Worm (Caenorhabditis elegans): Measurements from ENCODE around the gene C15H9.5.

C15H9.5 gene

DNA sequence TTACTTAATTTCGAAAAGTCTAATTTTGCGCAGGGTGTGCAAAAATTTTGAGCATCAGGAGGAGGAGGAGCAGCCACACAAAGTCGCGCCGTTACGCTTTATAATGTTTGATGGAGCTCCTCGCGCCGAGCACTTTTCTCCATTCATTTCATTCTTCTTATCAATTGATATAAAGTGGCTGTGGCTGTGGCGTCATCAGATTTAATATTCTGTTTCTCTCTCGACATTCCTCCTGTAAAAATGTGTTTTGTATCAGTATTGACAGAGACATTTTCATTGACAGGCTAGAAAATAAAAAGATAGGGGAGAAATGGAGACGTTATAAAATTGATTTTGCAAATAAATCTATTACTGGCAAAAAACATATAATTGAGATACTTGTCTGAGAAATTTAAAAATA lies 36.2 kb downstream of the C15H9.5 start:
- no peak for TF ChIP-seq blmp-1 (tag; optimal IDR thresholded peaks at IDR 0.05)
- no peak for TF ChIP-seq nhr-76 (tag; optimal IDR thresholded peaks at IDR 0.05)
- TF ChIP-seq lsy-2 (tag; optimal IDR thresholded peaks at IDR 0.05) = no peak
- no peak for TF ChIP-seq hlh-1 (tag; optimal IDR thresholded peaks at IDR 0.05)
- TF ChIP-seq pha-4 (tag; optimal IDR thresholded peaks at IDR 0.05) = no peak
- TF ChIP-seq flh-1 (GFP tag; optimal IDR thresholded peaks at IDR 0.05) = no peak
- no peak for TF ChIP-seq ham-2 (GFP tag; optimal IDR thresholded peaks at IDR 0.05)
- no peak for TF ChIP-seq drap-1 (GFP tag; optimal IDR thresholded peaks at IDR 0.05)
- no peak for TF ChIP-seq bed-3 (GFP tag; optimal IDR thresholded peaks at IDR 0.05)
- TF ChIP-seq sptf-1 (tag; optimal IDR thresholded peaks at IDR 0.05) = no peak

DNA sequence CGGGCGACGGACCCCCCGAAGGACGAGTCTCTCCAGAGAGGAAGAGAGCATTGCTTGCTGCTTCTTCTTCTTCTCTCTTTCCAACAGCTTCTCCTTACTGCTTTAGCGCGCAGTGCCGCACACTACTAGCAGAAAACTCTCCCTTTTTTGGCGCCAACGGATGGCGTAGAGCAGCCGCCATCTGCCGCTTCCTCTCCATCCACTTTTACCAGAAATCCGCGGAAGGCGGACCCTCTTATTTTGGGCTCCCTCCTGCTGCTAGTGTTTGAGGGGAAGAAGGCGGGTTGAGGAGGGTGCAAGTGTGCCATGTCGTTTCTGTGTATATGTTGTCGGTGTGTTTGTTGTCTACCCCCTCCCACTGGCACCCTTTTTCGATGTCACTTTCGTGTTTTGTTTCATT lies 41.3 kb downstream of the C15H9.5 start:
- peak; percentile 13 for TF ChIP-seq lin-32 (GFP tag; optimal IDR thresholded peaks at IDR 0.05)
- no peak for TF ChIP-seq snpc-4 (tag; optimal IDR thresholded peaks at IDR 0.05)
- TF ChIP-seq sptf-1 (tag; optimal IDR thresholded peaks at IDR 0.05) = peak; percentile 71
- peak; percentile 42 for TF ChIP-seq cnd-1 (tag; optimal IDR thresholded peaks at IDR 0.05)
- peak; percentile 21 for TF ChIP-seq unc-120 (tag; optimal IDR thresholded peaks at IDR 0.05; ENCODE audit: poor library complexity, severe bottlenecking)
- TF ChIP-seq lin-13 (tag; optimal IDR thresholded peaks at IDR 0.05) = no peak
- TF ChIP-seq ces-1 (GFP tag; optimal IDR thresholded peaks at IDR 0.05) = peak; percentile 47

- TF ChIP-seq tbx-8 (GFP tag; optimal IDR thresholded peaks at IDR 0.05) = no peak
- no peak for TF ChIP-seq bed-3 (GFP tag; optimal IDR thresholded peaks at IDR 0.05)
- TF ChIP-seq ceh-39 (tag; optimal IDR thresholded peaks at IDR 0.05) = no peak
- TF ChIP-seq nhr-76 (tag; optimal IDR thresholded peaks at IDR 0.05) = no peak
- no peak for TF ChIP-seq blmp-1 (tag; optimal IDR thresholded peaks at IDR 0.05)
- no peak for TF ChIP-seq mep-1 (tag; optimal IDR thresholded peaks at IDR 0.05)
Observed at ce11 chrX:6138243-6138642, 45.1 kb downstream of the C15H9.5 start, which contains the start of gene Y72A10A.1. Gene Y72A10A.1, minus strand, starts transcription at chrX:6138343.

- TF ChIP-seq unc-62 (GFP tag; optimal IDR thresholded peaks at IDR 0.05) = peak; percentile 81
- TF ChIP-seq hlh-1 (tag; optimal IDR thresholded peaks at IDR 0.05) = peak; percentile 94
- no peak for TF ChIP-seq flh-1 (GFP tag; optimal IDR thresholded peaks at IDR 0.05)
- TF ChIP-seq unc-120 (tag; optimal IDR thresholded peaks at IDR 0.05; ENCODE audit: poor library complexity, severe bottlenecking) = peak; percentile 45
- TF ChIP-seq lin-32 (GFP tag; optimal IDR thresholded peaks at IDR 0.05) = no peak
Observed at ce11 chrX:6145921-6146320, 52.8 kb downstream of the C15H9.5 start.

Data from whole organism, mixed stage, embryonic.